Fruit fly (Drosophila melanogaster) whole organism, embryonic: ENCODE results near the gene CCAP.

Source experiments
- Antp ChIP-seq: fragments of 200-800 bp; sonication (Bioruptor generic); optimal IDR thresholded peaks from 3 replicates; lab custom pipeline; 2016; ENCODE audit warnings: missing biosample characterization, missing genetic modification characterization
- Atf6 ChIP-seq: fragments of 200-800 bp; sonication (Bioruptor generic); IDR thresholded peaks from 2 replicates; pipeline ENCODE4 v1.3.6; 2022; ENCODE audit warnings: missing biosample characterization, missing genetic modification characterization
- B-H1 ChIP-seq: fragments of 200-800 bp; sonication (Bioruptor generic); IDR thresholded peaks from 3 replicates; pipeline ENCODE4 v1.3.6; 2022; ENCODE audit warnings: missing biosample characterization, missing genetic modification characterization
- CG10209 ChIP-seq: fragments of 200-800 bp; sonication (Bioruptor generic); optimal IDR thresholded peaks from 3 replicates; lab custom pipeline; 2017; ENCODE audit warnings: missing biosample characterization, mild to moderate bottlenecking, missing genetic modification characterization, missing genetic modification reagents
- CG12219 ChIP-seq: fragments of 200-800 bp; sonication (Bioruptor generic); optimal IDR thresholded peaks from 3 replicates; lab custom pipeline; 2018; ENCODE audit warnings: missing biosample characterization, mild to moderate bottlenecking, missing genetic modification characterization
- CG12236 ChIP-seq: fragments of 200-800 bp; sonication (Bioruptor generic); optimal IDR thresholded peaks from 2 replicates; lab custom pipeline; 2016; ENCODE audit warnings: missing biosample characterization, missing genetic modification characterization
- CG1233 ChIP-seq: fragments of 200-800 bp; sonication (Bioruptor generic); optimal IDR thresholded peaks from 4 replicates; lab custom pipeline; 2018; ENCODE audit warnings: missing biosample characterization, mild to moderate bottlenecking, missing genetic modification characterization
- CG12659 ChIP-seq: fragments of 200-800 bp; sonication (Bioruptor generic); optimal IDR thresholded peaks from 3 replicates; lab custom pipeline; 2017; ENCODE audit warnings: mild to moderate bottlenecking, missing biosample characterization, missing genetic modification reagents, missing genetic modification characterization
- CG1529 ChIP-seq: fragments of 200-800 bp; sonication (Bioruptor generic); optimal IDR thresholded peaks from 3 replicates; lab custom pipeline; 2018; ENCODE audit warnings: missing biosample characterization, missing genetic modification characterization
- CG1647 ChIP-seq: fragments of 200-800 bp; sonication (Bioruptor generic); optimal IDR thresholded peaks from 3 replicates; lab custom pipeline; 2016; ENCODE audit warnings: missing biosample characterization, missing genetic modification characterization
- CG18476 ChIP-seq: fragments of 200-800 bp; sonication (Bioruptor generic); optimal IDR thresholded peaks from 2 replicates; lab custom pipeline; 2016; ENCODE audit warnings: missing biosample characterization, mild to moderate bottlenecking, missing genetic modification characterization
- CG2120 ChIP-seq: fragments of 200-800 bp; sonication (Bioruptor generic); optimal IDR thresholded peaks from 3 replicates; lab custom pipeline; 2016; ENCODE audit warnings: missing biosample characterization, missing genetic modification characterization
- CG2889 ChIP-seq: fragments of 200-800 bp; sonication (Bioruptor generic); IDR thresholded peaks from 3 replicates; pipeline ENCODE4 v1.3.6; 2022; ENCODE audit warnings: missing biosample characterization, missing genetic modification characterization
- CG30403 ChIP-seq: fragments of 200-800 bp; sonication (Bioruptor generic); optimal IDR thresholded peaks from 3 replicates; lab custom pipeline; 2016; ENCODE audit warnings: missing biosample characterization, missing genetic modification characterization
- CG33213 ChIP-seq: fragments of 200-800 bp; sonication (Bioruptor generic); optimal IDR thresholded peaks from 3 replicates; lab custom pipeline; 2016; ENCODE audit warnings: missing biosample characterization, missing genetic modification characterization
- Dbx ChIP-seq: fragments of 200-800 bp; sonication (Bioruptor generic); IDR thresholded peaks from 3 replicates; pipeline ENCODE4 v1.3.6; 2022; ENCODE audit warnings: missing biosample characterization, missing genetic modification characterization
- Fer3 ChIP-seq: fragments of 200-800 bp; sonication (Bioruptor generic); optimal IDR thresholded peaks from 2 replicates; lab custom pipeline; 2018; ENCODE audit warnings: missing biosample characterization, mild to moderate bottlenecking, missing genetic modification characterization, moderate library complexity
- Hey ChIP-seq: fragments of 200-800 bp; sonication (Bioruptor generic); optimal IDR thresholded peaks from 3 replicates; lab custom pipeline; 2018; ENCODE audit warnings: missing biosample characterization, mild to moderate bottlenecking, missing genetic modification characterization
- Jarid2 ChIP-seq: fragments of 200-800 bp; sonication (Bioruptor generic); optimal IDR thresholded peaks from 3 replicates; lab custom pipeline; 2017; ENCODE audit warnings: mild to moderate bottlenecking, missing biosample characterization, missing genetic modification reagents, missing genetic modification characterization
- Kr ChIP-seq: fragments of 200-800 bp; sonication (Bioruptor generic); optimal IDR thresholded peaks from 2 replicates; lab custom pipeline; 2017; ENCODE audit warnings: missing biosample characterization, mild to moderate bottlenecking, missing genetic modification characterization
- Nf-YA ChIP-seq: fragments of 200-800 bp; sonication (Bioruptor generic); IDR thresholded peaks from 2 replicates; pipeline ENCODE4 v1.3.6; 2022; ENCODE audit warnings: missing biosample characterization, missing genetic modification characterization
- Taf1 ChIP-seq: fragments of 200-800 bp; sonication (Bioruptor generic); IDR thresholded peaks from 2 replicates; pipeline ENCODE4 v1.3.6; 2022; ENCODE audit warnings: missing biosample characterization, missing genetic modification characterization
- Tbp ChIP-seq: fragments of >200 bp; optimal IDR thresholded peaks from 2 replicates; lab custom pipeline; 2018; ENCODE audit warnings: missing biosample characterization, missing genetic modification characterization
- Xbp1 ChIP-seq: fragments of 200-800 bp; sonication (Bioruptor generic); optimal IDR thresholded peaks from 3 replicates; lab custom pipeline; 2016; ENCODE audit warnings: missing biosample characterization, mild to moderate bottlenecking, missing genetic modification characterization
- ab ChIP-seq: fragments of 200-800 bp; sonication (Bioruptor generic); optimal IDR thresholded peaks from 2 replicates; lab custom pipeline; 2016; ENCODE audit warnings: missing biosample characterization, missing genetic modification characterization
- ara ChIP-seq: fragments of 200-800 bp; sonication (Bioruptor generic); IDR thresholded peaks from 2 replicates; pipeline ENCODE4 v1.3.6; 2022; ENCODE audit warnings: missing biosample characterization, missing genetic modification characterization
- chn ChIP-seq: fragments of 200-800 bp; sonication (Bioruptor generic); optimal IDR thresholded peaks from 2 replicates; lab custom pipeline; 2016; ENCODE audit warnings: missing biosample characterization, missing genetic modification characterization
- ci ChIP-seq: fragments of 200-800 bp; sonication (Bioruptor generic); IDR thresholded peaks from 3 replicates; pipeline ENCODE4 v1.3.6; 2022; ENCODE audit warnings: missing biosample characterization, missing genetic modification characterization
- esg ChIP-seq: fragments of 200-800 bp; sonication (Bioruptor generic); conservative IDR thresholded peaks from 2 replicates; pipeline ENCODE4 v1.3.6; 2022; ENCODE audit warnings: missing biosample characterization, missing genetic modification characterization
- eve ChIP-seq, 2 experiments: fragments of >200 bp; optimal IDR thresholded peaks; 2 replicates each; lab custom pipeline; 2017; ENCODE audit warnings: missing biosample characterization in 2 of 2, missing genetic modification characterization in 2 of 2
- eyg ChIP-seq: fragments of 200-800 bp; sonication (Bioruptor generic); optimal IDR thresholded peaks from 3 replicates; lab custom pipeline; 2016; ENCODE audit warnings: missing biosample characterization, missing genetic modification characterization
- fd102C ChIP-seq: fragments of 200-800 bp; sonication (Bioruptor generic); optimal IDR thresholded peaks from 2 replicates; lab custom pipeline; 2018; ENCODE audit warnings: missing biosample characterization, mild to moderate bottlenecking, missing genetic modification characterization, moderate library complexity
- gcm2 ChIP-seq: fragments of 200-800 bp; sonication (Bioruptor generic); optimal IDR thresholded peaks from 2 replicates; lab custom pipeline; 2016; ENCODE audit warnings: missing biosample characterization, missing genetic modification characterization
- gt ChIP-seq: fragments of 200-800 bp; sonication (Bioruptor generic); IDR thresholded peaks from 2 replicates; pipeline ENCODE4 v1.3.6; 2022; ENCODE audit warnings: missing biosample characterization, missing genetic modification characterization
- hkb ChIP-seq, 2 experiments: fragments of 200-800 bp in 1 of 2; fragments of >200 bp in 1 of 2; sonication (Bioruptor generic) in 1 of 2; IDR thresholded peaks in 1 of 2; optimal IDR thresholded peaks in 1 of 2; 2 replicates each; pipeline versions ENCODE4 v1.3.6 to Lab custom; 2017 to 2022; ENCODE audit warnings: missing biosample characterization in 1 of 2, missing genetic modification characterization in 1 of 2
- inv ChIP-seq: fragments of 200-800 bp; sonication (Bioruptor generic); IDR thresholded peaks from 2 replicates; pipeline ENCODE4 v1.3.6; 2022; ENCODE audit warnings: missing biosample characterization, missing genetic modification characterization; ENCODE audit not compliant: partially characterized antibody
- lilli ChIP-seq: fragments of 200-800 bp; sonication (Bioruptor generic); optimal IDR thresholded peaks from 3 replicates; lab custom pipeline; 2016; ENCODE audit warnings: missing biosample characterization, missing genetic modification characterization
- maf-S ChIP-seq: fragments of 200-800 bp; sonication (Bioruptor generic); optimal IDR thresholded peaks from 2 replicates; lab custom pipeline; 2016; ENCODE audit warnings: missing biosample characterization, missing genetic modification characterization
- nom ChIP-seq: fragments of 200-800 bp; sonication (Bioruptor generic); optimal IDR thresholded peaks from 2 replicates; lab custom pipeline; 2017; ENCODE audit warnings: missing biosample characterization, missing genetic modification characterization, mild to moderate bottlenecking, moderate library complexity, missing genetic modification reagents
- otp ChIP-seq: fragments of 200-800 bp; sonication (Bioruptor generic); IDR thresholded peaks from 3 replicates; pipeline ENCODE4, ENCODE4 v1.3.6; 2022; ENCODE audit warnings: missing biosample characterization, missing genetic modification characterization
- pan ChIP-seq, 4 experiments: fragments of >200 bp in 3 of 4; fragments of 200-800 bp in 1 of 4; sonication (Bioruptor generic) in 1 of 4; optimal IDR thresholded peaks in 3 of 4; IDR thresholded peaks in 1 of 4; 2 replicates each; pipeline versions ENCODE4 v1.3.6 to Lab custom; 2017 to 2022; ENCODE audit warnings: missing biosample characterization in 2 of 4, missing genetic modification characterization in 2 of 4, mixed read lengths in 1 of 4
- ro ChIP-seq: fragments of 200-800 bp; sonication (Bioruptor generic); IDR thresholded peaks from 2 replicates; pipeline ENCODE4 v1.3.6; 2022; ENCODE audit warnings: missing biosample characterization, missing genetic modification characterization
- sens ChIP-seq: fragments of 200-800 bp; sonication (Bioruptor generic); peaks from one replicate; lab custom pipeline; 2016; ENCODE audit warnings: missing biosample characterization, missing genetic modification characterization
- shn ChIP-seq: fragments of 200-800 bp; sonication (Bioruptor generic); optimal IDR thresholded peaks from 3 replicates; lab custom pipeline; 2016; ENCODE audit warnings: missing biosample characterization, missing genetic modification characterization
- sisA ChIP-seq: fragments of 200-800 bp; sonication (Bioruptor generic); IDR thresholded peaks from 2 replicates; pipeline ENCODE4 v1.3.6; 2022; ENCODE audit warnings: missing biosample characterization, missing genetic modification characterization
- stc ChIP-seq: fragments of 200-800 bp; sonication (Bioruptor generic); IDR thresholded peaks from 2 replicates; pipeline ENCODE4 v1.3.6; 2022; ENCODE audit warnings: missing biosample characterization, missing genetic modification characterization
- unpg ChIP-seq: fragments of 200-800 bp; sonication (Bioruptor generic); optimal IDR thresholded peaks from 3 replicates; lab custom pipeline; 2018; ENCODE audit warnings: missing biosample characterization, mild to moderate bottlenecking, missing genetic modification characterization, moderate library complexity
- vfl ChIP-seq: fragments of 200-800 bp; sonication (Bioruptor generic); optimal IDR thresholded peaks from 2 replicates; lab custom pipeline; 2016; ENCODE audit warnings: missing biosample characterization, missing genetic modification characterization
- wek ChIP-seq: fragments of 200-800 bp; sonication (Bioruptor generic); optimal IDR thresholded peaks from 3 replicates; lab custom pipeline; 2018; ENCODE audit warnings: missing biosample characterization, mild to moderate bottlenecking, missing genetic modification characterization, moderate library complexity
- wor ChIP-seq: fragments of 200-800 bp; sonication (Bioruptor generic); IDR thresholded peaks from 2 replicates; pipeline ENCODE4 v1.3.6; 2022; ENCODE audit warnings: missing biosample characterization, missing genetic modification characterization
- zfh2 ChIP-seq: fragments of 200-800 bp; sonication (Bioruptor generic); optimal IDR thresholded peaks from 2 replicates; lab custom pipeline; 2016; ENCODE audit warnings: missing biosample characterization, missing genetic modification characterization

CCAP gene

dm6 chr3R:22668622-22669021 lies 33.3 kb downstream of the CCAP start (continued):
- no peak for TF ChIP-seq fd102C (GFP tag; lab: Kevin White, UChicago)
- peak; percentile 37 for TF ChIP-seq Xbp1 (GFP tag; lab: Kevin White, UChicago)
- no peak for TF ChIP-seq pan (optimal IDR thresholded peaks at IDR 0.05; lab: Kevin White, UChicago)
- TF ChIP-seq pan (GFP tag; optimal IDR thresholded peaks at IDR 0.05 in 1 of 2, IDR thresholded peaks at IDR 0.05 in 1 of 2) = peak in 1 of 2 experiments; percentile 35
- TF ChIP-seq sens (GFP tag; lab: Kevin White, UChicago) = peak; percentile 47
- TF ChIP-seq ara (GFP tag; lab: Robert Waterston, UW) = no peak
- no peak for TF ChIP-seq Tbp (GFP tag; lab: Kevin White, UChicago)
- no peak for TF ChIP-seq CG1647 (GFP tag; lab: Kevin White, UChicago)
- peak; percentile 11 for TF ChIP-seq CG12659 (GFP tag; lab: Kevin White, UChicago)
- no peak for TF ChIP-seq Taf1 (GFP tag; lab: Robert Waterston, UW)
- TF ChIP-seq Nf-YA (GFP tag; lab: Robert Waterston, UW) = no peak; the same call in 1 of the 2 replicates
- TF ChIP-seq CG18476 (GFP tag; lab: Kevin White, UChicago) = no peak
- no peak for TF ChIP-seq Dbx (GFP tag; lab: Robert Waterston, UW)
- peak; percentile 59 for TF ChIP-seq Atf6 (GFP tag; lab: Robert Waterston, UW)
- no peak for TF ChIP-seq gcm2 (GFP tag; lab: Kevin White, UChicago)
- peak; percentile 3 for TF ChIP-seq CG10209 (GFP tag; lab: Kevin White, UChicago)
- TF ChIP-seq CG2889 = 0 out of 3 replicates have a peak, but pooled peaks have one; percentile 29
- TF ChIP-seq nom = no peak
- peak; percentile 55 for TF ChIP-seq sisA (GFP tag; lab: Robert Waterston, UW)
- TF ChIP-seq CG2120 (GFP tag; lab: Kevin White, UChicago) = peak; percentile 24
- peak; percentile 19 for TF ChIP-seq lilli (GFP tag; lab: Kevin White, UChicago)
- TF ChIP-seq inv (GFP tag; lab: Robert Waterston, UW) = no peak
- 0 out of 3 replicates have a peak, but pooled peaks have one; percentile 22 for TF ChIP-seq otp (GFP tag; lab: Robert Waterston, UW)
- TF ChIP-seq ab (GFP tag; lab: Kevin White, UChicago) = no peak
- TF ChIP-seq ro (GFP tag; lab: Robert Waterston, UW) = no peak
- TF ChIP-seq Antp (GFP tag; lab: Kevin White, UChicago) = no peak
- TF ChIP-seq gt (GFP tag; lab: Robert Waterston, UW) = no peak
- no peak for TF ChIP-seq CG1529 (GFP tag; lab: Kevin White, UChicago)
- TF ChIP-seq vfl = no peak
- TF ChIP-seq CG33213 = no peak
- no peak for TF ChIP-seq CG1233 (GFP tag; lab: Kevin White, UChicago)
- 0 out of 2 replicates have a peak, but pooled peaks have one; percentile 34 for TF ChIP-seq wor (GFP tag; lab: Robert Waterston, UW)
- no peak for TF ChIP-seq wek (GFP tag; lab: Kevin White, UChicago)
- TF ChIP-seq hkb (optimal IDR thresholded peaks at IDR 0.05; lab: Kevin White, UChicago) = no peak
- TF ChIP-seq hkb (GFP tag; IDR thresholded peaks at IDR 0.05; lab: Robert Waterston, UW) = peak; percentile 72
- TF ChIP-seq Jarid2 (GFP tag; lab: Kevin White, UChicago) = no peak
- peak; percentile 8 for TF ChIP-seq Fer3 (tag; lab: Kevin White, UChicago)
- TF ChIP-seq eyg (GFP tag; lab: Kevin White, UChicago) = no peak
- no peak for TF ChIP-seq shn
- TF ChIP-seq Kr (GFP tag; lab: Kevin White, UChicago) = no peak
- peak; percentile 59 for TF ChIP-seq esg (GFP tag; lab: Robert Waterston, UW)
- no peak for TF ChIP-seq maf-S (GFP tag; lab: Kevin White, UChicago)
- TF ChIP-seq CG12236 = no peak
- TF ChIP-seq unpg (GFP tag; lab: Kevin White, UChicago) = peak; percentile 3
- no peak for TF ChIP-seq CG12219 (GFP tag; lab: Kevin White, UChicago)
- TF ChIP-seq eve (GFP tag; optimal IDR thresholded peaks at IDR 0.05; lab: Kevin White, UChicago) = peak in 1 of 2 experiments; percentile 33
- TF ChIP-seq stc = peak; percentile 31; the same call in 1 of the 2 replicates
- peak; percentile 77 for TF ChIP-seq ci (GFP tag; lab: Robert Waterston, UW)
- TF ChIP-seq chn (GFP tag; lab: Kevin White, UChicago) = no peak
- TF ChIP-seq Hey = no peak
- peak; percentile 29; the same call in 1 of the 3 replicates for TF ChIP-seq B-H1
- TF ChIP-seq CG30403 (GFP tag; lab: Kevin White, UChicago) = peak; percentile 48
- no peak for TF ChIP-seq zfh2
